Worm (Caenorhabditis elegans) whole organism, L1 larva: Measurements from ENCODE around the gene F25D1.8.
A peak's percentile ranks its signal among the peaks of the same experiment; 100 is the strongest.

Experiments
- C04F5.9 ChIP-seq: sonication (generic microtip); optimal IDR thresholded peaks from 2 replicates; lab custom pipeline; 2016; ENCODE audit warnings: missing genetic modification characterization, missing compliant biosample characterization
- C16A3.4 ChIP-seq: fragments of 150-350 bp; optimal IDR thresholded peaks from 2 replicates; lab custom pipeline; 2014; ENCODE audit warnings: missing biosample characterization, missing genetic modification characterization
- Y116A8C.19 ChIP-seq: sonication (generic microtip); optimal IDR thresholded peaks from 2 replicates; lab custom pipeline; 2016; ENCODE audit warnings: missing compliant biosample characterization, missing genetic modification characterization, borderline replicate concordance
- aha-1 ChIP-seq: fragments of 150-350 bp; optimal IDR thresholded peaks from 2 replicates; lab custom pipeline; 2014; ENCODE audit warnings: missing biosample characterization, missing genetic modification characterization
- blmp-1 ChIP-seq: fragments of 150-350 bp; optimal IDR thresholded peaks from 2 replicates; lab custom pipeline; 2014; ENCODE audit warnings: missing biosample characterization, missing genetic modification characterization
- ceh-63 ChIP-seq: fragments of 200-800 bp; sonication (Bioruptor generic); optimal IDR thresholded peaks from 2 replicates; lab custom pipeline; 2018; ENCODE audit warnings: mild to moderate bottlenecking, missing genetic modification characterization, missing compliant biosample characterization
- ceh-88 ChIP-seq: fragments of 200-800 bp; sonication (Bioruptor generic); IDR thresholded peaks from 2 replicates; pipeline ENCODE4 v1.3.6; 2022; ENCODE audit warnings: missing genetic modification characterization, missing compliant biosample characterization
- ceh-90 ChIP-seq: sonication (generic microtip); optimal IDR thresholded peaks from 2 replicates; lab custom pipeline; 2016; ENCODE audit warnings: missing genetic modification characterization, missing compliant biosample characterization
- ces-1 ChIP-seq: fragments of 150-350 bp; optimal IDR thresholded peaks from 2 replicates; lab custom pipeline; 2014; ENCODE audit warnings: missing biosample characterization, missing genetic modification reagents, missing genetic modification characterization
- dpl-1 ChIP-seq, 3 experiments: fragments of 150-350 bp in 2 of 3; sonication (generic microtip) in 1 of 3; optimal IDR thresholded peaks; 2 replicates each; lab custom pipeline; 2014 to 2017; ENCODE audit warnings: missing biosample characterization in 3 of 3, missing genetic modification characterization in 3 of 3, missing genetic modification reagents in 3 of 3
- efl-1 ChIP-seq, 4 experiments: fragments of 150-350 bp; optimal IDR thresholded peaks in 3 of 4; peaks in 1 of 4; 1 replicate in 1 of 4; 2 replicates in 3 of 4; lab custom pipeline; 2014; ENCODE audit warnings: missing biosample characterization in 2 of 4, missing genetic modification characterization in 2 of 4, missing genetic modification reagents in 2 of 4
- egl-13 ChIP-seq: sonication (generic microtip); optimal IDR thresholded peaks from 2 replicates; lab custom pipeline; 2016; ENCODE audit warnings: missing genotype, missing genetic modification reagents, missing genetic modification characterization, missing compliant biosample characterization
- elt-3 ChIP-seq, 6 experiments: fragments of 150-350 bp in 1 of 6; sonication (generic microtip); optimal IDR thresholded peaks; 2 replicates each; lab custom pipeline; 2017 to 2018; ENCODE audit warnings: missing biosample characterization in 6 of 6, missing genetic modification characterization in 6 of 6, inconsistent platforms in 1 of 6
- ets-5 ChIP-seq: fragments of 200-800 bp; sonication (Bioruptor generic); IDR thresholded peaks from 2 replicates; pipeline ENCODE4 v1.3.6; 2022; ENCODE audit warnings: missing genetic modification characterization, missing compliant biosample characterization
- fkh-10 ChIP-seq: sonication (generic microtip); optimal IDR thresholded peaks from 2 replicates; lab custom pipeline; 2017; ENCODE audit warnings: missing biosample characterization, missing genetic modification reagents, missing genetic modification characterization
- fkh-4 ChIP-seq: sonication (generic microtip); optimal IDR thresholded peaks from 2 replicates; lab custom pipeline; 2016; ENCODE audit warnings: missing compliant biosample characterization, missing genetic modification characterization, borderline replicate concordance
- fos-1 ChIP-seq: fragments of 150-350 bp; optimal IDR thresholded peaks from 2 replicates; lab custom pipeline; 2014; ENCODE audit warnings: missing biosample characterization, missing genetic modification characterization
- hlh-17 ChIP-seq: fragments of 200-800 bp; sonication (Bioruptor generic); optimal IDR thresholded peaks from 2 replicates; lab custom pipeline; 2018; ENCODE audit warnings: missing genetic modification characterization, mild to moderate bottlenecking, missing compliant biosample characterization, moderate library complexity, borderline replicate concordance
- hlh-4 ChIP-seq: sonication (generic microtip); optimal IDR thresholded peaks from 2 replicates; lab custom pipeline; 2016; ENCODE audit warnings: mild to moderate bottlenecking, missing genetic modification characterization, missing compliant biosample characterization
- jun-1 ChIP-seq: fragments of 150-350 bp; optimal IDR thresholded peaks from 2 replicates; lab custom pipeline; 2014; ENCODE audit warnings: missing biosample characterization, missing genetic modification reagents, missing genetic modification characterization
- lin-14 ChIP-seq: fragments of 200-800 bp; sonication (Bioruptor generic); optimal IDR thresholded peaks from 2 replicates; lab custom pipeline; 2018; ENCODE audit warnings: mild to moderate bottlenecking, missing genetic modification characterization, moderate library complexity, missing compliant biosample characterization
- lin-15B ChIP-seq: fragments of 150-350 bp; sonication (generic microtip); optimal IDR thresholded peaks from 3 replicates; lab custom pipeline; 2014; ENCODE audit warnings: missing biosample characterization, missing genetic modification characterization
- lin-35 ChIP-seq, 2 experiments: fragments of 150-350 bp; optimal IDR thresholded peaks; 2 replicates each; lab custom pipeline; 2014; ENCODE audit warnings: missing biosample characterization in 2 of 2, missing genetic modification characterization in 2 of 2, missing genetic modification reagents in 2 of 2
- lin-39 ChIP-seq: fragments of 150-350 bp; optimal IDR thresholded peaks from 2 replicates; lab custom pipeline; 2014; ENCODE audit warnings: missing biosample characterization, missing genetic modification reagents, missing genetic modification characterization
- lir-3 ChIP-seq: sonication (generic microtip); optimal IDR thresholded peaks from 2 replicates; lab custom pipeline; 2016; ENCODE audit warnings: mild to moderate bottlenecking, missing genetic modification characterization, moderate library complexity, missing compliant biosample characterization; ENCODE audit not compliant: poor library complexity
- mab-9 ChIP-seq: fragments of 200-800 bp; sonication (Bioruptor generic); IDR thresholded peaks from 2 replicates; pipeline ENCODE4 v1.3.6; 2022; ENCODE audit warnings: missing genetic modification reagents, missing genetic modification characterization, missing compliant biosample characterization
- mep-1 ChIP-seq: fragments of 150-350 bp; optimal IDR thresholded peaks from 2 replicates; lab custom pipeline; 2014; ENCODE audit warnings: missing biosample characterization, missing genetic modification characterization
- nhr-19 ChIP-seq: fragments of 200-800 bp; sonication (Bioruptor generic); conservative IDR thresholded peaks from 2 replicates; pipeline ENCODE4 v1.3.6; 2022; ENCODE audit warnings: missing genetic modification characterization, missing compliant biosample characterization
- nhr-20 ChIP-seq: sonication (generic microtip); optimal IDR thresholded peaks from 2 replicates; lab custom pipeline; 2016; ENCODE audit warnings: mild to moderate bottlenecking, missing genetic modification characterization, missing compliant biosample characterization
- nhr-28 ChIP-seq: fragments of 150-350 bp; optimal IDR thresholded peaks from 2 replicates; lab custom pipeline; 2014; ENCODE audit warnings: missing biosample characterization, missing genetic modification characterization
- nhr-47 ChIP-seq: sonication (generic microtip); optimal IDR thresholded peaks from 2 replicates; lab custom pipeline; 2016; ENCODE audit warnings: mild to moderate bottlenecking, missing genetic modification characterization, moderate library complexity, missing compliant biosample characterization
- nhr-77 ChIP-seq: fragments of 150-350 bp; optimal IDR thresholded peaks from 2 replicates; lab custom pipeline; 2014; ENCODE audit warnings: missing biosample characterization, missing genetic modification characterization
- nhr-84 ChIP-seq: sonication (generic microtip); optimal IDR thresholded peaks from 2 replicates; lab custom pipeline; 2017; ENCODE audit warnings: missing biosample characterization, missing genetic modification characterization
- nhr-85 ChIP-seq: sonication (generic microtip); peaks from one replicate; lab custom pipeline; 2016; ENCODE audit warnings: missing genetic modification characterization, inconsistent platforms, missing compliant biosample characterization
- nhr-90 ChIP-seq: sonication (generic microtip); optimal IDR thresholded peaks from 2 replicates; lab custom pipeline; 2016; ENCODE audit warnings: mild to moderate bottlenecking, missing genetic modification characterization, missing compliant biosample characterization; ENCODE audit not compliant: poor library complexity
- pax-3 ChIP-seq: fragments of 200-800 bp; sonication (Bioruptor generic); optimal IDR thresholded peaks from 2 replicates; lab custom pipeline; 2018; ENCODE audit warnings: mild to moderate bottlenecking, missing genetic modification characterization, moderate library complexity, missing compliant biosample characterization
- skn-1 ChIP-seq: fragments of 150-350 bp; optimal IDR thresholded peaks from 2 replicates; lab custom pipeline; 2014; ENCODE audit warnings: missing biosample characterization, missing genetic modification characterization
- snpc-4 ChIP-seq: fragments of 150-350 bp; optimal IDR thresholded peaks from 2 replicates; lab custom pipeline; 2014; ENCODE audit warnings: missing biosample characterization, missing genetic modification characterization
- sox-4 ChIP-seq: sonication (generic microtip); optimal IDR thresholded peaks from 2 replicates; lab custom pipeline; 2016; ENCODE audit warnings: missing genetic modification characterization, missing compliant biosample characterization
- sup-37 ChIP-seq: fragments of 200-800 bp; sonication (Bioruptor generic); optimal IDR thresholded peaks from 2 replicates; lab custom pipeline; 2018; ENCODE audit warnings: mild to moderate bottlenecking, missing genetic modification characterization, missing compliant biosample characterization
- swsn-7 ChIP-seq: sonication (generic microtip); optimal IDR thresholded peaks from 2 replicates; lab custom pipeline; 2016; ENCODE audit warnings: missing genetic modification characterization, missing compliant biosample characterization
- tlp-1 ChIP-seq: fragments of 150-350 bp; optimal IDR thresholded peaks from 2 replicates; lab custom pipeline; 2014; ENCODE audit warnings: missing biosample characterization, missing genetic modification characterization
- unc-30 ChIP-seq: sonication (generic microtip); optimal IDR thresholded peaks from 2 replicates; lab custom pipeline; 2017; ENCODE audit warnings: missing biosample characterization, missing genetic modification characterization
- unc-62 ChIP-seq: fragments of 150-350 bp; optimal IDR thresholded peaks from 2 replicates; lab custom pipeline; 2014; ENCODE audit warnings: missing biosample characterization, missing genetic modification reagents, missing genetic modification characterization
- unc-98 ChIP-seq: fragments of 200-800 bp; sonication (Bioruptor generic); IDR thresholded peaks from 2 replicates; pipeline ENCODE4 v1.3.6; 2022; ENCODE audit warnings: missing genetic modification characterization, missing compliant biosample characterization
- zip-4 ChIP-seq: fragments of 200-800 bp; sonication (Bioruptor generic); optimal IDR thresholded peaks from 2 replicates; lab custom pipeline; 2018; ENCODE audit warnings: mild to moderate bottlenecking, missing genetic modification characterization, moderate library complexity, missing compliant biosample characterization
- ztf-4 ChIP-seq: fragments of 150-350 bp; optimal IDR thresholded peaks from 2 replicates; lab custom pipeline; 2014; ENCODE audit warnings: missing biosample characterization, missing genetic modification characterization

Gene F25D1.8

DNA sequence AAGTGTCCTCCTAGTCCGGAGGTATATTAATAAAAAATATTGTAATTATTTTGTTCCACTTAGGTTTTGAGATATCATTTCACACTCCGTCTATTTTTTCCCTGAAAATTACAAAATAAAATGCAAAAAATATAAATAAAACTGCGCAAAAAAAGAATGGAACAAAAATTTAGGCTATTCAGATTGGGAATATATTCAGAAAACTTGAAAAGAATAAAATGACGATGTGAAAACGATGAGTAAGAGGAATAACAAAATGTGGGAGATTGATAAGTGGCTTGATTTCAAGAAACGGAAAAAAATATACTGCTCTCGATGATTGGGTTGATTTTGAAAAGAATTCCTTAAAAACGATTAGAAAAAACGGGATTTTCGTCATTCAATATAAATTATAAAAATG is 24.9 kb upstream of the F25D1.8 start, which contains the start of gene dmsr-8:
Gene dmsr-8 (minus strand): TSS at position 101 of the 400 bp plus-strand sequence.
- no peak for TF ChIP-seq hlh-17 (GFP tag; lab: Kevin White, UChicago)
- no peak for TF ChIP-seq swsn-7 (tag; lab: Kevin White, UChicago)
- TF ChIP-seq snpc-4 (tag; lab: Kevin White, UChicago): no peak
- TF ChIP-seq efl-1 (optimal IDR thresholded peaks at IDR 0.05; lab: Kevin White, UChicago): no peak
- TF ChIP-seq efl-1 (GFP tag; optimal IDR thresholded peaks at IDR 0.05 in 1 of 2; lab: Kevin White, UChicago): no peak
- TF ChIP-seq sox-4 (tag; lab: Kevin White, UChicago): no peak
- no peak for TF ChIP-seq tlp-1 (tag; lab: Kevin White, UChicago)
- TF ChIP-seq sup-37: no peak
- no peak for TF ChIP-seq nhr-19 (GFP tag; lab: Robert Waterston, UW)
- TF ChIP-seq C04F5.9: no peak
- TF ChIP-seq zip-4: no peak
- TF ChIP-seq nhr-28 (tag; lab: Kevin White, UChicago): no peak
- no peak for TF ChIP-seq lin-39 (tag; lab: Kevin White, UChicago)

- TF ChIP-seq nhr-19 (GFP tag; lab: Robert Waterston, UW) (no peak), fkh-10 (peak; percentile 51), lin-14 (GFP tag; lab: Kevin White, UChicago) (peak; percentile 24), aha-1 (tag; lab: Kevin White, UChicago) (no peak), nhr-20 (tag; lab: Kevin White, UChicago) (no peak), lin-35 (GFP tag; optimal IDR thresholded peaks at IDR 0.05; lab: Kevin White, UChicago) (no peak)
Observed at ce11 chrV:10516702-10517101, 22.5 kb upstream of the F25D1.8 start.

DNA sequence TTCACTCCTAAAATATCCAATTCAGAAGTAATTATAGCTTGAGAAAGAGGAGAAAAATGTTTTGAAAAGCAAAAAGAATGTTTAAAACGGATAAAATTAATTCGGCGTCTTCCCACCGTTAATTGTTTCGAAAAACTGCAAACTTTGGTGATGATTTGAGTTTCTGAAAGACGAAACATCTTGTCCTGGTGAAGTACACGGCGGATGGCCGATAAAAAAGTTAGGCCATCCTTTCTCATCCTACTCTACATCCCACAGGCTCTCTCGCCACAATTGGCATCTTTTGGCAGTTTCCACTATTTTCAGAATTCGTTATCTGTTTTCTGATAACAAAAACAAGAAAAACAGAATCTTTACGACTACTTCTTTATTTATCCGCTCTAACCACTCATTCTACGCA is 13.3 kb upstream of the F25D1.8 start, which contains the start of the genes C35A5.8 and hda-11:
Gene C35A5.8 (minus strand): TSS at position 7 of the 400 bp plus-strand sequence.
Gene hda-11 (plus strand): TSS at position 283 of the 400 bp plus-strand sequence.
- TF ChIP-seq ets-5 (GFP tag; lab: Robert Waterston, UW) (no peak), fkh-4 (tag; lab: Kevin White, UChicago) (peak; percentile 91), Y116A8C.19 (tag; lab: Kevin White, UChicago) (peak; percentile 65), ztf-4 (peak; percentile 34), mep-1 (peak; percentile 74), nhr-84 (tag; lab: Kevin White, UChicago) (no peak), unc-98 (GFP tag; lab: Robert Waterston, UW) (peak; percentile 79), blmp-1 (peak; percentile 46), lin-15B (tag; lab: Kevin White, UChicago) (peak; percentile 8), C04F5.9 (peak; percentile 81), nhr-85 (peak; percentile 92), ceh-63 (peak; percentile 59), sup-37 (peak; percentile 20), sox-4 (tag; lab: Kevin White, UChicago) (peak; percentile 89), mab-9 (peak; percentile 70), swsn-7 (tag; lab: Kevin White, UChicago) (peak; percentile 80), dpl-1 (GFP tag; optimal IDR thresholded peaks at IDR 0.05; lab: Kevin White, UChicago) (peak; percentile 64 to 75 (median 71)), egl-13 (peak; percentile 84), pax-3 (peak; percentile 82), ceh-88 (GFP tag; lab: Robert Waterston, UW) (no peak), lir-3 (peak; percentile 97), nhr-47 (tag; lab: Kevin White, UChicago) (peak; percentile 91), unc-62 (GFP tag; lab: Kevin White, UChicago) (no peak), jun-1 (tag; lab: Kevin White, UChicago) (no peak), ceh-90 (tag; lab: Kevin White, UChicago) (peak; percentile 94), lin-14 (GFP tag; lab: Kevin White, UChicago) (peak; percentile 74), ces-1 (GFP tag; lab: Kevin White, UChicago) (no peak), nhr-77 (tag; lab: Kevin White, UChicago) (no peak), skn-1 (tag; lab: Kevin White, UChicago) (peak; percentile 52), efl-1 (optimal IDR thresholded peaks at IDR 0.05; lab: Kevin White, UChicago) (peak; percentile 71 to 77), efl-1 (GFP tag; optimal IDR thresholded peaks at IDR 0.05 in 1 of 2; lab: Kevin White, UChicago) (peak; percentile 71 to 97), nhr-90 (peak; percentile 91), unc-30 (no peak), fos-1 (tag; lab: Kevin White, UChicago) (peak; percentile 20), elt-3 (tag; optimal IDR thresholded peaks at IDR 0.05; lab: Kevin White, UChicago) (peak in 1 of 6 experiments; percentile 22), C16A3.4 (tag; lab: Kevin White, UChicago) (peak; percentile 46), hlh-4 (tag; lab: Kevin White, UChicago) (peak; percentile 57), lin-39 (tag; lab: Kevin White, UChicago) (peak; percentile 58), nhr-20 (tag; lab: Kevin White, UChicago) (peak; percentile 82)
